Worm (Caenorhabditis elegans) whole organism, L3 larva: Measurements from ENCODE around the gene C25E10.13.

Experiments
- R02D3.7 ChIP-seq: fragments of 150-350 bp; optimal IDR thresholded peaks from 2 replicates; lab custom pipeline; 2014; ENCODE audit warnings: missing biosample characterization, missing genetic modification characterization
- ZK546.5 ChIP-seq: sonication (generic microtip); optimal IDR thresholded peaks from 2 replicates; lab custom pipeline; 2017; ENCODE audit warnings: missing biosample characterization, missing genetic modification characterization
- aly-2 ChIP-seq: fragments of 150-350 bp; optimal IDR thresholded peaks from 2 replicates; lab custom pipeline; 2014; ENCODE audit warnings: missing biosample characterization, missing genetic modification characterization
- ama-1 ChIP-seq: fragments of 150-350 bp; optimal IDR thresholded peaks from 2 replicates; lab custom pipeline; 2018
- ceh-28 ChIP-seq: fragments of 150-350 bp; optimal IDR thresholded peaks from 2 replicates; lab custom pipeline; 2014; ENCODE audit warnings: missing biosample characterization, missing genetic modification reagents, missing genetic modification characterization
- daf-12 ChIP-seq: fragments of 150-350 bp; optimal IDR thresholded peaks from 2 replicates; lab custom pipeline; 2014; ENCODE audit warnings: missing biosample characterization, missing genetic modification reagents, missing genetic modification characterization
- egl-27 ChIP-seq: sonication (generic microtip); optimal IDR thresholded peaks from 4 replicates; lab custom pipeline; 2017; ENCODE audit warnings: missing biosample characterization, missing genetic modification reagents, missing genetic modification characterization
- egl-5 ChIP-seq: fragments of 150-350 bp; optimal IDR thresholded peaks from 2 replicates; lab custom pipeline; 2017; ENCODE audit warnings: missing biosample characterization, missing genetic modification reagents, missing genetic modification characterization, inconsistent platforms
- elt-1 ChIP-seq: fragments of 150-350 bp; optimal IDR thresholded peaks from 2 replicates; lab custom pipeline; 2014; ENCODE audit warnings: missing biosample characterization, missing genetic modification characterization
- elt-2 ChIP-seq: sonication (generic microtip); optimal IDR thresholded peaks from 2 replicates; lab custom pipeline; 2016; ENCODE audit warnings: missing genetic modification reagents, mild to moderate bottlenecking, missing genetic modification characterization, missing compliant biosample characterization
- elt-3 ChIP-seq, 3 experiments: fragments of 150-350 bp in 1 of 3; sonication (generic microtip) in 2 of 3; optimal IDR thresholded peaks; 2 replicates in 2 of 3; 4 replicates in 1 of 3; lab custom pipeline; 2014 to 2017; ENCODE audit warnings: missing biosample characterization in 3 of 3, missing genetic modification characterization in 3 of 3
- fkh-10 ChIP-seq: sonication (generic microtip); optimal IDR thresholded peaks from 2 replicates; lab custom pipeline; 2017; ENCODE audit warnings: missing biosample characterization, missing genetic modification reagents, missing genetic modification characterization
- fos-1 ChIP-seq: fragments of 150-350 bp; optimal IDR thresholded peaks from 2 replicates; lab custom pipeline; 2014; ENCODE audit warnings: missing biosample characterization, missing genetic modification characterization
- hmg-11 ChIP-seq: sonication (generic microtip); optimal IDR thresholded peaks from 2 replicates; lab custom pipeline; 2016; ENCODE audit warnings: missing genetic modification characterization, missing compliant biosample characterization
- lin-15B ChIP-seq: fragments of 150-350 bp; optimal IDR thresholded peaks from 2 replicates; lab custom pipeline; 2014; ENCODE audit warnings: missing biosample characterization, missing genetic modification characterization
- lin-39 ChIP-seq: fragments of 150-350 bp; optimal IDR thresholded peaks from 2 replicates; lab custom pipeline; 2018; ENCODE audit warnings: missing biosample characterization, missing genetic modification reagents, missing genetic modification characterization
- lsy-12 ChIP-seq: sonication (generic microtip); optimal IDR thresholded peaks from 2 replicates; lab custom pipeline; 2016; ENCODE audit warnings: mild to moderate bottlenecking, missing genetic modification characterization, missing compliant biosample characterization
- mml-1 ChIP-seq: fragments of 150-350 bp; sonication (generic microtip); optimal IDR thresholded peaks from 3 replicates; lab custom pipeline; 2014; ENCODE audit warnings: missing biosample characterization, missing genetic modification characterization
- nhr-11 ChIP-seq: fragments of 150-350 bp; optimal IDR thresholded peaks from 2 replicates; lab custom pipeline; 2014; ENCODE audit warnings: missing biosample characterization, missing genetic modification characterization
- nhr-12 ChIP-seq: fragments of 150-350 bp; optimal IDR thresholded peaks from 2 replicates; lab custom pipeline; 2014; ENCODE audit warnings: missing biosample characterization, missing genetic modification characterization
- nhr-23 ChIP-seq: fragments of 150-350 bp; optimal IDR thresholded peaks from 2 replicates; lab custom pipeline; 2014; ENCODE audit warnings: missing biosample characterization, missing genetic modification reagents, missing genetic modification characterization
- nhr-28 ChIP-seq: fragments of 150-350 bp; optimal IDR thresholded peaks from 2 replicates; lab custom pipeline; 2014; ENCODE audit warnings: missing biosample characterization, missing genetic modification characterization
- nhr-43 ChIP-seq: sonication (generic microtip); optimal IDR thresholded peaks from 2 replicates; lab custom pipeline; 2016; ENCODE audit warnings: mild to moderate bottlenecking, missing genetic modification characterization, missing compliant biosample characterization; ENCODE audit not compliant: poor library complexity, severe bottlenecking
- nhr-76 ChIP-seq: fragments of 150-350 bp; sonication (generic microtip); optimal IDR thresholded peaks from 5 replicates; lab custom pipeline; 2014; ENCODE audit warnings: missing biosample characterization, missing genetic modification characterization
- nhr-77 ChIP-seq: fragments of 150-350 bp; optimal IDR thresholded peaks from 2 replicates; lab custom pipeline; 2014; ENCODE audit warnings: missing biosample characterization, missing genetic modification characterization
- pha-4 ChIP-seq: fragments of 150-350 bp; optimal IDR thresholded peaks from 2 replicates; lab custom pipeline; 2014; ENCODE audit warnings: missing biosample characterization, missing genetic modification reagents, missing genetic modification characterization
- pqm-1 ChIP-seq: fragments of 150-350 bp; optimal IDR thresholded peaks from 2 replicates; lab custom pipeline; 2017; ENCODE audit warnings: missing biosample characterization, missing genetic modification characterization, inconsistent platforms
- sea-2 ChIP-seq: fragments of 150-350 bp; sonication (generic microtip); optimal IDR thresholded peaks from 4 replicates; lab custom pipeline; 2014; ENCODE audit warnings: missing biosample characterization, missing genetic modification reagents, missing genetic modification characterization
- skn-1 ChIP-seq: fragments of 150-350 bp; optimal IDR thresholded peaks from 2 replicates; lab custom pipeline; 2014; ENCODE audit warnings: missing biosample characterization, missing genetic modification characterization
- tbx-2 ChIP-seq: sonication (generic microtip); optimal IDR thresholded peaks from 2 replicates; lab custom pipeline; 2016; ENCODE audit warnings: mild to moderate bottlenecking, missing genetic modification characterization, missing compliant biosample characterization
- unc-62 ChIP-seq: fragments of 150-350 bp; sonication (generic microtip); optimal IDR thresholded peaks from 4 replicates; lab custom pipeline; 2014; ENCODE audit warnings: missing biosample characterization, missing genetic modification reagents, missing genetic modification characterization
- zag-1 ChIP-seq: fragments of 150-350 bp; optimal IDR thresholded peaks from 2 replicates; lab custom pipeline; 2014; ENCODE audit warnings: missing biosample characterization, missing genetic modification characterization
- ztf-11 ChIP-seq: fragments of 150-350 bp; optimal IDR thresholded peaks from 2 replicates; lab custom pipeline; 2014; ENCODE audit warnings: missing biosample characterization, missing genetic modification characterization
- ztf-4 ChIP-seq: fragments of 150-350 bp; optimal IDR thresholded peaks from 2 replicates; lab custom pipeline; 2014; ENCODE audit warnings: missing biosample characterization, missing genetic modification characterization

The C25E10.13 gene

DNA sequence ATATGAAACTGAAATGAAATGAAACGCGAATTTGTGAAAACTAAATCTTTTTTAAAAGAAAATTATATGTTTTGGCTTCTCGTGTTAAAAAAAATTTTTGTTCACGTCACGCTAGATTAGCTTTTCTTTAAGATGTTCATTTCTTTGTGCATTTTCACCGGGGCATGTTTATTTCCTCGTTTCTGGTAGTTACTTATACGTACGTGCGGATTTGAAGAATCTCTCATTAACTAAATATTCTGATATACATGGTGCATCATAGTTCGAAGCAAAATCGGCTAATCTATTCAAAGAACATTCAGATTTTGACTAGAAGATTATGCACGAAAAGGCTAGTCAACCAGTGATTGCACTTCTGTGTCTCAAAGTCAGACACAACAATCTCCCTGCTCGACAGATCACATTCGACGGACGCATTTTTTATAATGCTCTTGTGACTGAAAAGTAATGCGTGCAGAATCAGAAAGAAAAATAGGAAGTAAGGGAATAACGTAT is 11.9 kb upstream of the C25E10.13 start, which contains the start of gene C25E10.17:
TSS of gene C25E10.17 (minus strand) at position 51 of the 495 bp plus-strand sequence.
- TF ChIP-seq lin-39 (tag; lab: Kevin White, UChicago) (no peak), nhr-11 (tag; lab: Kevin White, UChicago) (peak; percentile 23), aly-2 (tag; lab: Kevin White, UChicago) (no peak), ama-1 (no peak), pqm-1 (tag; lab: Kevin White, UChicago) (no peak), egl-27 (tag; lab: Kevin White, UChicago) (no peak)
- TF ChIP-seq, all 47 proteins: peak for 1

DNA sequence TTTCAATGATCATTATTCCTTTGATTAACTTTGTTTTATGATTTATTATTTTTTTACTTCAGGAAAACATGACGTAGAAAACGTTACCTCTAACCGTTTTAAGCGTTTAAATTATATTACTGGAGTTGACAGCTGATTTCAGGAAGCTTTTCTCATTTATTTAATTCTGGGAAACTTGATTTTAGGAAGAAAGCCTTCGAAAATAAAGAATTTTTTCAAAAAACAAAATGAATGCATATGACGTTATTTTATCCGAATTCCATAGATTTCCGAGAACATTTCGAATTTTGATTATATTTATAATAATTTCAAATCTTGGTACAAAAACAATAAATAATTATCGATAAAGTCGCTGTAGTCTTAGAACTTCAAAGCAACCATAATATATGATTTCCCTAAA is 10.3 kb upstream of the C25E10.13 start:
- no peak for TF ChIP-seq nhr-11 (tag; lab: Kevin White, UChicago)
- no peak for TF ChIP-seq zag-1 (tag; lab: Kevin White, UChicago)
- no peak for TF ChIP-seq hmg-11 (tag; lab: Kevin White, UChicago)
- no peak for TF ChIP-seq nhr-28 (tag; lab: Kevin White, UChicago)
- TF ChIP-seq nhr-12 (tag; lab: Kevin White, UChicago) = no peak
- TF ChIP-seq nhr-43 (tag; lab: Kevin White, UChicago) = no peak
- no peak for TF ChIP-seq ama-1
- TF ChIP-seq pha-4 = no peak
- no peak for TF ChIP-seq ceh-28 (tag; lab: Kevin White, UChicago)
- no peak for TF ChIP-seq nhr-23 (tag; lab: Kevin White, UChicago)
- TF ChIP-seq tbx-2 (tag; lab: Kevin White, UChicago) = no peak

DNA sequence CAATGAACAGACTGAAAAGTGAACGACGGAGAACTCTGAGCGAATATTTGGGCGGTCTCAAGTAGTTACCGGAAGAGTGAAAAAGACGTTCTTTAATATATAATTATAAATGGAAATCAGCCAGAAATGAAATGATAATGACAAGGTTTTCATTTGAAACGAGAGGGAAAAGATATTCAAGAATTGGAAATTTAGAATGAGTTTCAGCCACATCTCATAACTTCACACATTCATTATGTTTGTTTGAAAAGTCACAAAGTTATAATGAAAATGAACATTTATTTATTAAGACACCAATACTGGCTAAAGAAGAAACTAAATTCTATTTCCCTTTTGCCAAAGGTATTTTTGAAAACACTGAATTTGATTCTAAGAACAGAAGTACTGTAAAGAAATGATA is 8.4 kb upstream of the C25E10.13 start, which contains the start of gene C25E10.7:
TSS of gene C25E10.7 (minus strand) at position 101 of the 400 bp plus-strand sequence.
- TF ChIP-seq nhr-43 (tag; lab: Kevin White, UChicago) = no peak

DNA sequence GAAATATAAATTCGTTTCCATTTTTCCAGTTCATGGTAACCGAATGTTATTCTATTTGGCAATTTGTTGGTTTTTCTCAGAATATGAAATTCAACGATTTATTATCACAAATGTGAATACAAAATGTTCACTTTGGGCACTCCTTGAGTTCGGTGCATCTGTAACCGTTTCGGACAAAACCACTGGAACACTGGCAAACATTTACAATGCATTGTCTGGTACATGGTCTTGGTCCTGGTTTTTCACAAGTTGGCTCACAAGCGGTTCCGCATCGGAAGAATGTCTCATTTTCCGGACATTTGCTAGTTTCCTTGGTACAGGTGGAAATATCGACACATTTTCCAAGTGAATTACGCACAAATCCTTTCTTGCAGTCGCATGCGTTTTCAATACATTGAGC is 6.3 kb upstream of the C25E10.13 start:
- TF ChIP-seq daf-12 (tag; lab: Kevin White, UChicago) = no peak
- TF ChIP-seq nhr-77 (tag; lab: Kevin White, UChicago) = no peak
- no peak for TF ChIP-seq nhr-76
- no peak for TF ChIP-seq sea-2 (GFP tag; lab: Kevin White, UChicago)
- TF ChIP-seq R02D3.7 (tag; lab: Kevin White, UChicago) = no peak
- TF ChIP-seq nhr-28 (tag; lab: Kevin White, UChicago) = no peak
- TF ChIP-seq nhr-43 (tag; lab: Kevin White, UChicago) = no peak
- no peak for TF ChIP-seq ceh-28 (tag; lab: Kevin White, UChicago)
- no peak for TF ChIP-seq egl-5 (tag; lab: Kevin White, UChicago)
- TF ChIP-seq lin-15B (tag; lab: Kevin White, UChicago) = no peak

DNA sequence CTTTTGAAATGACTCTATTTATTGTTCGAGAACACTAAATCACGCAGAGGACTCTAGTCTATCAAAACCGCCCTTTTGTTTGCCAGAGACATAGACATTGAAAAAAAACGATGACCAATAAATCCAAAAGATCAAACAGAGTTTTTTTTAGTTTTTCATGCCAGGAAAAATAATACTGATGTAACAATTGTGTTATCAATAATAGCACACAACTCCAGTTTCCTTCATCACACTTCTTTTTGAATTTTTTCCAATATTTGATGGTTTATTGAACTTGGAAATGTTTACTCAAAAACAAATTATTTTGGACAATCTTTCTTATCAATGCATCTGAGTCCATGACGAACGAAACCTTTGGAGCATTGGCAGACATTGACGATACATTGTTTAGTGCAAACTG is 5.6 kb upstream of the C25E10.13 start, which contains the start of gene C25E10.8:
TSS of gene C25E10.8 (minus strand) at position 101 of the 400 bp plus-strand sequence.
- TF ChIP-seq unc-62 (GFP tag; lab: Kevin White, UChicago) (no peak), ZK546.5 (tag; lab: Kevin White, UChicago) (no peak), nhr-11 (tag; lab: Kevin White, UChicago) (no peak), ama-1 (no peak)

DNA sequence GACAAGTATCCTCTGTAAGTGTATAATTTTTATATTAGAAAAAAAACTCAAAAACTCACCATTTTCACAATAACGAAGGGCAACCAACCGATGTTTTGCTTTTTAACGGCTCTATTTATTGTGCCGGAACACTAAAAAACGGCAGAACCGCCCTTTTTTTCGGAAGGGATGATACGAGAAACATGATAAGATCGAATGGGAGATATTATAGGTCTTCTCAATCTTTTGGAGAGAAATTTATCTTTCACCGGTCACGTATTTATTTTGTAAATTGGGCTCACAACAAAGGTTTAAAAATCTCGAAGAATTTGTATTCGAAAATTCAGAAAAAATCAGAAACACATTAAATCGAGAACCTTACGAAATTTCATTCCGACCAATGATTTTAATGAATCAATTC is 4.8 kb upstream of the C25E10.13 start, which contains the start of gene swm-1:
TSS of gene swm-1 (minus strand) at position 101 of the 400 bp plus-strand sequence.
- no peak for TF ChIP-seq skn-1 (tag; lab: Kevin White, UChicago)
- TF ChIP-seq fkh-10 (GFP tag; lab: Kevin White, UChicago) = no peak
- no peak for TF ChIP-seq daf-12 (tag; lab: Kevin White, UChicago)
- no peak for TF ChIP-seq ztf-4
- TF ChIP-seq lsy-12 (tag; lab: Kevin White, UChicago) = no peak
- no peak for TF ChIP-seq ztf-11 (tag; lab: Kevin White, UChicago)
- no peak for TF ChIP-seq fos-1 (tag; lab: Kevin White, UChicago)
- no peak for TF ChIP-seq nhr-76
- TF ChIP-seq sea-2 (GFP tag; lab: Kevin White, UChicago) = no peak
- TF ChIP-seq elt-1 (tag; lab: Kevin White, UChicago) = no peak
- no peak for TF ChIP-seq ama-1
- no peak for TF ChIP-seq nhr-23 (tag; lab: Kevin White, UChicago)
- TF ChIP-seq elt-3 (tag; optimal IDR thresholded peaks at IDR 0.05; lab: Kevin White, UChicago) = no peak
- no peak for TF ChIP-seq mml-1 (tag; lab: Kevin White, UChicago)
- TF ChIP-seq unc-62 (GFP tag; lab: Kevin White, UChicago) = no peak
- no peak for TF ChIP-seq egl-27 (tag; lab: Kevin White, UChicago)
- TF ChIP-seq elt-2 = no peak
